Worm (Caenorhabditis elegans): ENCODE measurements around the gene Y73B6BL.23.

DNA sequence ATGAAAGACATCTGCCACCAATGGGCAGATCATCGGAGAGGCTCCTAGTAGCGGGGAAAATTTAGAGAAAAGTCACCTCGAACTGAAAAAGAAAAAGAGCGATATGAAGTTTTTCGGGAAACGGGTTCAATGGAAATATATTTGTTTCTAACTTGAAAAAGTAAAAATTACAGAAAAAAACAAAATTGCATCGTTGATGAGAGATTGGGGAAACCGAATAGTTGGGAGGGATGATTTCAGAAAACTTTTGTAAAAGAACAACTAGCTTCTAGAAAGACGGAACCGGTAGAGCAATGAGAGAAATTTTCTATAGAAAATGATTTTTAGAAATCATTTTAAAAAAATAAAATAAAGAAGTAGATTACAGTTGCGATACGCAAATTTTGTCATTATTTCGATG is 40.5 kb downstream of the Y73B6BL.23 start:
- no peak for TF ChIP-seq scrt-1 (GFP tag; IDR thresholded peaks at IDR 0.05)
- TF ChIP-seq tbx-37 (GFP tag; conservative IDR thresholded peaks at IDR 0.05) = no peak
- TF ChIP-seq flt-1 (GFP tag; IDR thresholded peaks at IDR 0.05) = no peak
- no peak for TF ChIP-seq tbx-11 (GFP tag; IDR thresholded peaks at IDR 0.05)
- TF ChIP-seq F13C5.2 (tag; optimal IDR thresholded peaks at IDR 0.05) = no peak
- no peak for TF ChIP-seq ceh-36 (tag; optimal IDR thresholded peaks at IDR 0.05)
- TF ChIP-seq hmg-4 (GFP tag; optimal IDR thresholded peaks at IDR 0.05) = no peak
- no peak for TF ChIP-seq sea-1 (GFP tag; conservative IDR thresholded peaks at IDR 0.05)
- TF ChIP-seq ceh-13 (GFP tag; optimal IDR thresholded peaks at IDR 0.05) = no peak
- no peak for TF ChIP-seq ets-7 (tag; optimal IDR thresholded peaks at IDR 0.05)
- no peak for TF ChIP-seq ama-1 (optimal IDR thresholded peaks at IDR 0.05)
- TF ChIP-seq B0310.2 (tag; optimal IDR thresholded peaks at IDR 0.05) = no peak
- TF ChIP-seq tra-4 (tag; optimal IDR thresholded peaks at IDR 0.05) = no peak
- TF ChIP-seq aly-1 (tag; optimal IDR thresholded peaks at IDR 0.05) = no peak
